Worm (Caenorhabditis elegans) whole organism, L3 larva: Measurements from ENCODE around the gene fbxb-118.

Experiments used
- aly-2 ChIP-seq: fragments of 150-350 bp; optimal IDR thresholded peaks from 2 replicates; lab custom pipeline; 2014; ENCODE audit warnings: missing biosample characterization, missing genetic modification characterization
- ceh-28 ChIP-seq: fragments of 150-350 bp; optimal IDR thresholded peaks from 2 replicates; lab custom pipeline; 2014; ENCODE audit warnings: missing biosample characterization, missing genetic modification reagents, missing genetic modification characterization
- ceh-82 ChIP-seq: fragments of 150-350 bp; optimal IDR thresholded peaks from 2 replicates; lab custom pipeline; 2014; ENCODE audit warnings: missing biosample characterization, missing genetic modification characterization
- ceh-9 ChIP-seq: sonication (generic microtip); optimal IDR thresholded peaks from 2 replicates; lab custom pipeline; 2018; ENCODE audit warnings: missing biosample characterization, missing genetic modification characterization
- egl-27 ChIP-seq: sonication (generic microtip); optimal IDR thresholded peaks from 4 replicates; lab custom pipeline; 2017; ENCODE audit warnings: missing biosample characterization, missing genetic modification reagents, missing genetic modification characterization
- elt-2 ChIP-seq: sonication (generic microtip); optimal IDR thresholded peaks from 2 replicates; lab custom pipeline; 2016; ENCODE audit warnings: missing genetic modification reagents, mild to moderate bottlenecking, missing genetic modification characterization, missing compliant biosample characterization
- elt-3 ChIP-seq, 3 experiments: fragments of 150-350 bp in 1 of 3; sonication (generic microtip) in 2 of 3; optimal IDR thresholded peaks; 2 replicates in 2 of 3; 4 replicates in 1 of 3; lab custom pipeline; 2014 to 2017; ENCODE audit warnings: missing biosample characterization in 3 of 3, missing genetic modification characterization in 3 of 3
- fos-1 ChIP-seq: fragments of 150-350 bp; optimal IDR thresholded peaks from 2 replicates; lab custom pipeline; 2014; ENCODE audit warnings: missing biosample characterization, missing genetic modification characterization
- hmg-11 ChIP-seq: sonication (generic microtip); optimal IDR thresholded peaks from 2 replicates; lab custom pipeline; 2016; ENCODE audit warnings: missing genetic modification characterization, missing compliant biosample characterization
- lin-39 ChIP-seq: fragments of 150-350 bp; optimal IDR thresholded peaks from 2 replicates; lab custom pipeline; 2018; ENCODE audit warnings: missing biosample characterization, missing genetic modification reagents, missing genetic modification characterization
- lsy-12 ChIP-seq: sonication (generic microtip); optimal IDR thresholded peaks from 2 replicates; lab custom pipeline; 2016; ENCODE audit warnings: mild to moderate bottlenecking, missing genetic modification characterization, missing compliant biosample characterization
- nfya-1 ChIP-seq: sonication (generic microtip); optimal IDR thresholded peaks from 2 replicates; lab custom pipeline; 2017; ENCODE audit warnings: missing genetic modification characterization, mild to moderate bottlenecking, missing compliant biosample characterization, antibody characterized with exemption, moderate library complexity; ENCODE audit not compliant: insufficient read depth
- nhr-23 ChIP-seq: fragments of 150-350 bp; optimal IDR thresholded peaks from 2 replicates; lab custom pipeline; 2014; ENCODE audit warnings: missing biosample characterization, missing genetic modification reagents, missing genetic modification characterization
- nhr-67 ChIP-seq: fragments of 150-350 bp; optimal IDR thresholded peaks from 2 replicates; lab custom pipeline; 2014; ENCODE audit warnings: missing biosample characterization, missing genetic modification characterization
- unc-62 ChIP-seq: fragments of 150-350 bp; sonication (generic microtip); optimal IDR thresholded peaks from 4 replicates; lab custom pipeline; 2014; ENCODE audit warnings: missing biosample characterization, missing genetic modification reagents, missing genetic modification characterization
- zag-1 ChIP-seq: fragments of 150-350 bp; optimal IDR thresholded peaks from 2 replicates; lab custom pipeline; 2014; ENCODE audit warnings: missing biosample characterization, missing genetic modification characterization
- ztf-11 ChIP-seq: fragments of 150-350 bp; optimal IDR thresholded peaks from 2 replicates; lab custom pipeline; 2014; ENCODE audit warnings: missing biosample characterization, missing genetic modification characterization
- ztf-4 ChIP-seq: fragments of 150-350 bp; optimal IDR thresholded peaks from 2 replicates; lab custom pipeline; 2014; ENCODE audit warnings: missing biosample characterization, missing genetic modification characterization

The fbxb-118 gene

ce11 chrII:4018617-4019016, 45.3 kb downstream of the fbxb-118 start, which contains the start of gene K07D4.6:
K07D4.6 (minus strand) TSS chrII:4018717.
- TF ChIP-seq nhr-23 (no peak), ceh-9 (tag; lab: Kevin White, UChicago) (no peak), egl-27 (tag; lab: Kevin White, UChicago) (no peak), lsy-12 (tag; lab: Kevin White, UChicago) (no peak), hmg-11 (tag; lab: Kevin White, UChicago) (no peak), aly-2 (tag; lab: Kevin White, UChicago) (no peak), elt-2 (tag; lab: Kevin White, UChicago) (no peak), fos-1 (tag; lab: Kevin White, UChicago) (no peak), unc-62 (GFP tag; lab: Kevin White, UChicago) (no peak), ceh-28 (tag; lab: Kevin White, UChicago) (no peak), ztf-4 (tag; lab: Kevin White, UChicago) (no peak), ztf-11 (no peak), elt-3 (tag; optimal IDR thresholded peaks at IDR 0.05; lab: Kevin White, UChicago) (no peak), nhr-67 (tag; lab: Kevin White, UChicago) (no peak), zag-1 (tag; lab: Kevin White, UChicago) (no peak), nfya-1 (tag; lab: Kevin White, UChicago) (no peak), ceh-82 (tag; lab: Kevin White, UChicago) (no peak), lin-39 (tag; lab: Kevin White, UChicago) (no peak)
